Fruit fly (Drosophila melanogaster) whole organism, pupa: Measurements from ENCODE around the gene CG13458.

Source experiments
- CG10348 ChIP-seq: fragments of 200-800 bp; sonication (Bioruptor generic); IDR thresholded peaks from 2 replicates; pipeline ENCODE4 v1.3.6; 2022; ENCODE audit warnings: missing biosample characterization, missing genetic modification characterization
- CG12605 ChIP-seq: fragments of 200-800 bp; sonication (Bioruptor generic); IDR thresholded peaks from 2 replicates; pipeline ENCODE4 v1.3.6; 2022; ENCODE audit warnings: missing biosample characterization, missing genetic modification characterization
- CG13204 ChIP-seq: fragments of 200-800 bp; sonication (Bioruptor generic); optimal IDR thresholded peaks from 2 replicates; lab custom pipeline; 2018; ENCODE audit warnings: missing biosample characterization, mild to moderate bottlenecking, missing genetic modification characterization, moderate library complexity
- CG14655 ChIP-seq: fragments of 200-800 bp; sonication (Bioruptor generic); optimal IDR thresholded peaks from 3 replicates; lab custom pipeline; 2017; ENCODE audit warnings: mild to moderate bottlenecking, missing biosample characterization, missing genetic modification reagents, missing genetic modification characterization
- CG15710 ChIP-seq: fragments of 200-800 bp; sonication (Bioruptor generic); optimal IDR thresholded peaks from 2 replicates; lab custom pipeline; 2018; ENCODE audit warnings: missing biosample characterization, mild to moderate bottlenecking, missing genetic modification characterization, moderate library complexity
- CG17806 ChIP-seq: fragments of 200-800 bp; sonication (Bioruptor generic); optimal IDR thresholded peaks from 2 replicates; lab custom pipeline; 2018; ENCODE audit warnings: missing biosample characterization, mild to moderate bottlenecking, missing genetic modification characterization, moderate library complexity
- CG32121 ChIP-seq: fragments of 200-800 bp; sonication (Bioruptor generic); IDR thresholded peaks from 2 replicates; pipeline ENCODE4 v1.3.6; 2022; ENCODE audit warnings: missing biosample characterization, missing genetic modification characterization
- CG34367 ChIP-seq: fragments of 200-800 bp; sonication (Bioruptor generic); optimal IDR thresholded peaks from 2 replicates; lab custom pipeline; 2018; ENCODE audit warnings: missing biosample characterization, mild to moderate bottlenecking, missing genetic modification characterization
- CG4496 ChIP-seq: fragments of 200-800 bp; sonication (Bioruptor generic); IDR thresholded peaks from 3 replicates; pipeline ENCODE4 v1.3.6; 2022; ENCODE audit warnings: missing biosample characterization, missing genetic modification characterization
- CG8159 ChIP-seq: fragments of 200-800 bp; sonication (Bioruptor generic); optimal IDR thresholded peaks from 3 replicates; lab custom pipeline; 2018; ENCODE audit warnings: missing biosample characterization, mild to moderate bottlenecking, missing genetic modification characterization, moderate library complexity
- CG8301 ChIP-seq: fragments of 200-800 bp; sonication (Bioruptor generic); optimal IDR thresholded peaks from 2 replicates; lab custom pipeline; 2018; ENCODE audit warnings: missing biosample characterization, mild to moderate bottlenecking, missing genetic modification characterization
- CG9948 ChIP-seq: fragments of 200-800 bp; sonication (Bioruptor generic); optimal IDR thresholded peaks from 2 replicates; lab custom pipeline; 2018; ENCODE audit warnings: missing biosample characterization, mild to moderate bottlenecking, missing genetic modification characterization, moderate library complexity
- D1 ChIP-seq: fragments of 200-800 bp; sonication (Bioruptor generic); optimal IDR thresholded peaks from 2 replicates; lab custom pipeline; 2018; ENCODE audit warnings: missing biosample characterization, mild to moderate bottlenecking, missing genetic modification characterization, moderate library complexity
- EcR ChIP-seq: fragments of 200-800 bp; sonication (Bioruptor generic); optimal IDR thresholded peaks from 3 replicates; lab custom pipeline; 2019; ENCODE audit warnings: missing biosample characterization, missing genetic modification characterization, mild to moderate bottlenecking, moderate library complexity, missing genetic modification reagents
- Ets98B ChIP-seq: fragments of 200-800 bp; sonication (Bioruptor generic); IDR thresholded peaks from 2 replicates; pipeline ENCODE4 v1.3.6; 2022; ENCODE audit warnings: missing biosample characterization, missing genetic modification characterization
- Pif1A ChIP-seq: fragments of 200-800 bp; sonication (Bioruptor generic); optimal IDR thresholded peaks from 3 replicates; lab custom pipeline; 2016; ENCODE audit warnings: missing biosample characterization, missing genetic modification characterization
- Pif1B ChIP-seq: fragments of 200-800 bp; sonication (Bioruptor generic); optimal IDR thresholded peaks from 3 replicates; lab custom pipeline; 2016; ENCODE audit warnings: missing biosample characterization, missing genetic modification characterization
- Snoo ChIP-seq: fragments of 200-800 bp; sonication (Bioruptor generic); optimal IDR thresholded peaks from 3 replicates; lab custom pipeline; 2017; ENCODE audit warnings: missing biosample characterization, mild to moderate bottlenecking, missing genetic modification characterization, inconsistent platforms
- fd96Ca ChIP-seq: fragments of 200-800 bp; sonication (Bioruptor generic); IDR thresholded peaks from 3 replicates; pipeline ENCODE4 v1.3.6; 2022; ENCODE audit warnings: missing biosample characterization, missing genetic modification characterization
- gl ChIP-seq: fragments of 200-800 bp; sonication (Bioruptor generic); optimal IDR thresholded peaks from 2 replicates; lab custom pipeline; 2018; ENCODE audit warnings: missing biosample characterization, mild to moderate bottlenecking, missing genetic modification characterization
- rn ChIP-seq: fragments of 200-800 bp; sonication (Bioruptor generic); IDR thresholded peaks from 2 replicates; pipeline ENCODE4 v1.3.6; 2022; ENCODE audit warnings: missing biosample characterization, missing genetic modification characterization

CG13458 gene

dm6 chr3L:15084288-15084687 lies 29.1 kb upstream of the CG13458 start:
- TF ChIP-seq gl (tag; lab: Kevin White, UChicago) = no peak
- no peak for TF ChIP-seq CG14655 (GFP tag; lab: Kevin White, UChicago)
- TF ChIP-seq rn (GFP tag; lab: Robert Waterston, UW) = no peak
- TF ChIP-seq Pif1A = no peak
- TF ChIP-seq EcR = no peak
- no peak for TF ChIP-seq CG32121
- no peak for TF ChIP-seq Pif1B
- no peak for TF ChIP-seq fd96Ca
- TF ChIP-seq CG4496 (GFP tag; lab: Robert Waterston, UW) = no peak
- TF ChIP-seq CG15710 (tag; lab: Kevin White, UChicago) = no peak
- TF ChIP-seq Ets98B (GFP tag; lab: Robert Waterston, UW) = no peak
- no peak for TF ChIP-seq CG12605
- TF ChIP-seq CG8159 (tag; lab: Kevin White, UChicago) = no peak
- no peak for TF ChIP-seq CG10348 (GFP tag; lab: Robert Waterston, UW)

- TF ChIP-seq Ets98B (GFP tag; lab: Robert Waterston, UW) (no peak), CG32121 (no peak), Pif1B (no peak), CG9948 (no peak), CG10348 (GFP tag; lab: Robert Waterston, UW) (no peak), EcR (no peak), Snoo (no peak), CG4496 (GFP tag; lab: Robert Waterston, UW) (no peak)
Observed at dm6 chr3L:15088285-15088684, 25.1 kb upstream of the CG13458 start.

DNA sequence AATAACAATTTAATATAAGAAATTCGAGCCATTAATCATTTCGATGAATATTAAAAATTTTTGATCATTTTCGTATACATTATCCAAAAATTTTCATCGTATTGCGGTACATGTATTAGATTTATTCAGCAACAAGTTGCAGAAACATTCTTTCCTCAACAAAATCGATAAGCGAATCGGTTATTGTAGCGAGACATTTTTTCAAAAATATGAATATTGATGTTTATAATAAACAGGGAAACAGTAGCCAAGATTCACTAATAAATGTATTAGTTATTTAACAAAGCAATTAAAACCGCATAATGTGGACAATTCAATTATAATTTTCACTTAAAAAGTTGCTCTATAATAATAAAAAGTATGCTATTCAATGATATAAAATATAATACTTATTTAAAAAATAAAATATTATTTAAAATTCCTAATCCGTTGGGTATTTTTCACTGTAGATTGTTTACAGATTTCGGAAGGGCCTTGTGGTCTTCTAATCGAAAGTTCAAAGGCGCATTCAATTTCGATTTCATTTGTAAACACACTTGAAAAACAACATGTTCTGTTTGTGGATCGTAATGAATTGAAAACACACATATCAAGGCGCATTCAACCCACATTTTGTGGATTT lies 24.2 kb upstream of the CG13458 start:
- TF ChIP-seq CG17806 (tag; lab: Kevin White, UChicago) (no peak), CG8159 (tag; lab: Kevin White, UChicago) (no peak), CG9948 (no peak), CG13204 (GFP tag; lab: Kevin White, UChicago) (no peak), gl (tag; lab: Kevin White, UChicago) (no peak), CG32121 (no peak), D1 (tag; lab: Kevin White, UChicago) (no peak), Pif1B (no peak), EcR (no peak), Pif1A (no peak), CG15710 (tag; lab: Kevin White, UChicago) (no peak), Ets98B (GFP tag; lab: Robert Waterston, UW) (no peak), rn (GFP tag; lab: Robert Waterston, UW) (no peak)

DNA sequence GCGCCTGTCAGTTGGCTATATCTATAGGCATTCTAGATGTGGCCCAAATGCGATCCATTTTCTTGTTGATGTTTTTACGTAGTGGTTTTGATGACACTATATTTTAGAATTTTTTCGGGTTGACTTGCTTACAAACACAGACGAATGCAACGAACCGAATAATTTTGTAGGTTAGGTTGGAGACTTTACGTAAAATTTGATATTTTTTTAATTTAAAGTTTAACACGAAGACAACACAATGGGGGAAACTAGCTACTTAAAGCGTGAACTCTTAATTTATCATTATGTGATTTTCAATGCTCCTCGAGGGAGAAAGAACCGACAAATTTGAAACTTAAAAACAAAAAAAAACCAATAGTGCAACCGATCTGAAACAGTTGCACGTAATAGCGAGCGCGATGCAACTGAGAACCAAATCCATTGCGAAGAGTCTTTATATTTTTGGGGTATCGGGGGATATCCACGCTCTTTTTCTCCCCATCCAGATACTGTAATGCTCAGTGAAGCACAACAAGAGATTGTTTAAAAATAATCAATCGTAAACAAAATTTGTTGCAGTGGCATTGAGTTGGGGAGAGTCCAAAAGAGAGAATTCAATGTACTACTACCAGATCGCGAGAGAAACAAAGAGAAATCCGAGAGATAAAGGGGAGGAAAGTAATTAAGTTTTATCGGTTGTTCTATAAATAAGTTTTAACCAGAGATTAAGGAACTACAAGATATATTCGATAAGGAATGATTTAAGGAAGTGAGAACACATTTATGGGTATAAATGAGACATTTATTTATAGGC lies 23.3 kb upstream of the CG13458 start:
- no peak for TF ChIP-seq CG8301 (tag; lab: Kevin White, UChicago)
- TF ChIP-seq Ets98B (GFP tag; lab: Robert Waterston, UW) = no peak; the same call in 1 of the 2 replicates
- TF ChIP-seq CG17806 (tag; lab: Kevin White, UChicago) = no peak
- TF ChIP-seq, all 21 proteins: peak for 0

dm6 chr3L:15093929-15094588 lies 19.3 kb upstream of the CG13458 start:
- TF ChIP-seq Ets98B (GFP tag; lab: Robert Waterston, UW) (no peak; the same call in 1 of the 2 replicates), CG34367 (tag; lab: Kevin White, UChicago) (no peak), EcR (peak; percentile 70), CG8301 (tag; lab: Kevin White, UChicago) (no peak), CG8159 (tag; lab: Kevin White, UChicago) (peak; percentile 5), Pif1A (peak; percentile 19), CG32121 (0 out of 2 replicates have a peak, but pooled peaks have one; percentile 37), CG4496 (GFP tag; lab: Robert Waterston, UW) (0 out of 3 replicates have a peak, but pooled peaks have one; percentile 49), CG14655 (GFP tag; lab: Kevin White, UChicago) (no peak), CG12605 (no peak)

DNA sequence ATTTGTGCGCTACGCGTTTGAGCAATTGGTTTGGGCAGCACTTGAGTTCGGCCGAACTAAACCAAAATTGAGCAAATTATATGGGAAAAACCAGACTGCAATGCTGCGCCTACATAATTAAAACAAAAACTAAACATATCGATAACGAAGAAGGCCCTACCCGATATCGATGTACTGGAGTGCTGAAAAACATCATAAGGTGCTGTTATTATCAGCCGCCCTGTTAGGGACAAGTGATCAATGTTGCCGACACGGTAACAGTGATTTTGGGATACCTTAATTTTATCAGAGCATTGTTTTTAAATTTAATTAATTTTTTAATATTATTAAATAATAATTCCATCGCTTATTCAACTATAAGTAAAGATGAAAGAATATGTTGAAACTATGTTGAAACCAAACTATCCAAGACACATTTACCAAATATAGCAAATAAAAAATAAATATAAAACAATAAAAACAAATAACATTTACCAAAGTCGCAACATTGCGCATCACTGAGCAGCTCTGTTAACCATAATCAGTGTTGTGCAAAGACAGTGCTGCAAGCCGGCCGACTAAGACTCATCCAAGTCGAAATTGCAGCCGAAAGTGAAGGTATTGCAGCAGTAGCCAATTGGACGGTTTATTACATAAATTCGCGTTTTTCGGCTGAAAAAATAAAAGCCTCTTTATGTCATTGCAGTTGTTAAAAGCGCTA lies 18.6 kb upstream of the CG13458 start, which contains the start of the genes sstn, Plp and GlyRS:
Gene sstn (minus strand): TSS at position 131 of the 700 bp plus-strand sequence.
Gene Plp (minus strand): TSS at position 136 of the 700 bp plus-strand sequence.
Gene GlyRS (plus strand): TSS at position 554 of the 700 bp plus-strand sequence.
- TF ChIP-seq CG15710 (tag; lab: Kevin White, UChicago) = peak; percentile 25
- no peak for TF ChIP-seq Pif1B
- TF ChIP-seq CG8159 (tag; lab: Kevin White, UChicago) = peak; percentile 47
